Fruit fly (Drosophila melanogaster) whole organism, wandering third instar larva: ENCODE measurements around the gene Awh.
A peak's percentile ranks its signal among the peaks of the same experiment; 100 is the strongest.

ENCODE experiments used
- Dfd ChIP-seq: fragments of >200 bp; optimal IDR thresholded peaks from 2 replicates; lab custom pipeline; 2017; ENCODE audit warnings: missing biosample characterization, missing genetic modification characterization
- fru ChIP-seq: fragments of 200-800 bp; sonication (Bioruptor generic); optimal IDR thresholded peaks from 3 replicates; lab custom pipeline; 2016; ENCODE audit warnings: missing biosample characterization, mild to moderate bottlenecking, missing genetic modification characterization
- psq ChIP-seq: fragments of 200-800 bp; sonication (Bioruptor generic); optimal IDR thresholded peaks from 3 replicates; lab custom pipeline; 2017; ENCODE audit warnings: missing biosample characterization, mild to moderate bottlenecking, missing genetic modification characterization, moderate library complexity
- sv ChIP-seq: fragments of 200-800 bp; sonication (Bioruptor generic); optimal IDR thresholded peaks from 3 replicates; lab custom pipeline; 2016; ENCODE audit warnings: missing biosample characterization, missing genetic modification characterization
- woc ChIP-seq: sonication (Bioruptor generic); optimal IDR thresholded peaks from 2 replicates; lab custom pipeline; 2016; ENCODE audit warnings: missing biosample characterization, mild to moderate bottlenecking, missing genetic modification characterization

DNA sequence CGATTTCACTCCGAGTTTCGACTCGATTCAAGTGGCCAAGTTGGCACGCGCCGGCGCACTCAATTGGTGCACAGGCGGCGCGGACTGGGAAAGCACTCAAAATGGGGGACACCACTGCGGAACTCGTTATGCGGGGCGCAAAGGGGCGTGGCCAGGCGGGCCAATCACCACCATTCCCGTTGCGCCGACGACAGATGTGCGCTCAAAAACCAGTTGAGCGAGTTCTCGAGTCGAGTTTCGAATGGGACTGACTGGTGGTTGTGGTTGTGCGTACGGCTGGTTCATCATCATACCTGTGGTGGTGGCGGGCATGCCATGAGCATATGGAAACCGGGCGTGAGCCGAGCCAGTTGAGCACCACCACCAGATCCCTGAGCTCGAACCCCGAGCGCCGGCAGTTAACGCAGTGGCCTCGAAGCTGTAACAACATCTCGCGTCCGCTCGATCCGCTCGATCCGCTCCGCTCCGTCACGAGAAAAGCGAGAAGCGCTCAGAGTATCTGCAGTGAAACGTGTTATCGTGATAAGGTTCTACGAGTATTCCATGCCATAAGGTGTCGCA, at the start of gene Awh:
- TF ChIP-seq sv (GFP tag; lab: Kevin White, UChicago): no peak
- peak; percentile 14 for TF ChIP-seq fru (GFP tag; lab: Kevin White, UChicago)
- TF ChIP-seq Dfd (GFP tag; lab: Kevin White, UChicago): no peak
- no peak for TF ChIP-seq psq (GFP tag; lab: Kevin White, UChicago)
- TF ChIP-seq woc (GFP tag; lab: Kevin White, UChicago): no peak
